Worm (Caenorhabditis elegans) whole organism, mixed stage, embryonic: ENCODE measurements around the gene srsx-25.

Experiments used
- ces-1 ChIP-seq: fragments of 150-350 bp; optimal IDR thresholded peaks from 2 replicates; lab custom pipeline; 2014; ENCODE audit warnings: missing biosample characterization, missing genetic modification reagents, missing genetic modification characterization
- nhr-237 ChIP-seq: fragments of 150-350 bp; optimal IDR thresholded peaks from 2 replicates; lab custom pipeline; 2014; ENCODE audit warnings: missing biosample characterization, missing genetic modification characterization
- pha-4 ChIP-seq: fragments of 150-350 bp; optimal IDR thresholded peaks from 2 replicates; lab custom pipeline; 2018; ENCODE audit warnings: missing biosample characterization, missing genetic modification reagents, missing genetic modification characterization

- TF ChIP-seq pha-4 (tag; lab: Kevin White, UChicago) (no peak), ces-1 (GFP tag; lab: Kevin White, UChicago) (no peak), nhr-237 (tag; lab: Kevin White, UChicago) (no peak)
Measured at ce11 chrIV:13408018-13408417, 43.0 kb downstream of the srsx-25 start, which contains the start of gene Y62E10A.19.
